Worm (Caenorhabditis elegans): ENCODE results near the gene syg-2.

DNA sequence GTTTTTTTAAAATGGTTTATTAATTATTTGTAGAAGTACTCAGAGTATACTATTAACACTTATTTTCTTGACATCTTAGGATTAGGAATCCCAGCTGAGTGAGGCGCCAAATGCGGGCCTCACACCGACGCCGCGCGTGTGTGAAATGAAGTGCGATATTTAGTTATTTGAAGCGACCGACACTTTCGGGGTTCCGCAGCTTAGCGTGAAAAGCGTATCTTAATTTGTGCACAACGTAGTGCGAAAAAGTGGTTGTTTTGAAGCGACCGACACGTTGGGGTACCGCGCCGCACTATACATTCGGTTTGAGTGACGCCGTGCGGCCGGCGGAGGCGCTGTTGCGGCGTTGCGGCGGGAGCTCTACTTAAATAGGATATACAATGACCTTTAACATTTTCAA lies 50.2 kb downstream of the syg-2 start:
- TF ChIP-seq nhr-77 (tag; optimal IDR thresholded peaks at IDR 0.05) = no peak
- no peak for TF ChIP-seq nhr-237 (tag; optimal IDR thresholded peaks at IDR 0.05)
